Worm (Caenorhabditis elegans): ENCODE measurements around the gene rabn-5.
A peak's percentile ranks its signal among the peaks of the same experiment; 100 is the strongest.

Gene rabn-5

ce11 chrIII:5853240-5853639 is 11.1 kb upstream of the rabn-5 start, which contains the start of gene ddx-23:
TSS of gene ddx-23 (minus strand) at chrIII:5853269.
- TF ChIP-seq lin-11 (tag; optimal IDR thresholded peaks at IDR 0.05) = no peak
- TF ChIP-seq nhr-129 (tag; optimal IDR thresholded peaks at IDR 0.05) = no peak
- peak; percentile 81 for TF ChIP-seq ztf-4 (tag; optimal IDR thresholded peaks at IDR 0.05)
- peak; percentile 14 for TF ChIP-seq C34F6.9 (tag; optimal IDR thresholded peaks at IDR 0.05)
- no peak for TF ChIP-seq nhr-77 (tag; optimal IDR thresholded peaks at IDR 0.05)
- peak; percentile 63 for TF ChIP-seq gmeb-1 (tag; optimal IDR thresholded peaks at IDR 0.05)
- no peak for TF ChIP-seq nhr-21 (tag; optimal IDR thresholded peaks at IDR 0.05)
- TF ChIP-seq unc-55 (GFP tag; optimal IDR thresholded peaks at IDR 0.05) = peak; percentile 4
- TF ChIP-seq ama-1 (optimal IDR thresholded peaks at IDR 0.05) = peak; percentile 53
- no peak for TF ChIP-seq aly-2 (tag; optimal IDR thresholded peaks at IDR 0.05)
- TF ChIP-seq lsy-2 (tag; optimal IDR thresholded peaks at IDR 0.05) = peak in 1 of 2 experiments; percentile 57
- no peak for TF ChIP-seq egl-27 (tag; optimal IDR thresholded peaks at IDR 0.05)
- TF ChIP-seq ztf-11 (tag; optimal IDR thresholded peaks at IDR 0.05) = no peak
- TF ChIP-seq nhr-10 (tag; optimal IDR thresholded peaks at IDR 0.05) = no peak
- peak; percentile 49 for TF ChIP-seq sma-3 (GFP tag; optimal IDR thresholded peaks at IDR 0.05)
- TF ChIP-seq mdl-1 (tag; optimal IDR thresholded peaks at IDR 0.05) = no peak
- TF ChIP-seq mbf-1 (tag; optimal IDR thresholded peaks at IDR 0.05) = no peak
- TF ChIP-seq mab-5 (tag; optimal IDR thresholded peaks at IDR 0.05) = no peak
- TF ChIP-seq lin-13 (GFP tag; optimal IDR thresholded peaks at IDR 0.05) = peak; percentile 8

- TF ChIP-seq nhr-23 (tag; optimal IDR thresholded peaks at IDR 0.05) (no peak), sma-9 (GFP tag; optimal IDR thresholded peaks at IDR 0.05) (peak; percentile 76), sma-9 (tag; optimal IDR thresholded peaks at IDR 0.05) (no peak), mab-5 (tag; optimal IDR thresholded peaks at IDR 0.05) (peak; percentile 46), R02D3.7 (tag; optimal IDR thresholded peaks at IDR 0.05) (peak; percentile 70), lsy-2 (tag; optimal IDR thresholded peaks at IDR 0.05) (peak; percentile 61 to 92), unc-62 (GFP tag; optimal IDR thresholded peaks at IDR 0.05) (no peak), C34F6.9 (tag; optimal IDR thresholded peaks at IDR 0.05) (peak; percentile 92), gmeb-1 (tag; optimal IDR thresholded peaks at IDR 0.05) (peak; percentile 93), fos-1 (tag; optimal IDR thresholded peaks at IDR 0.05) (peak; percentile 56), nhr-6 (tag; optimal IDR thresholded peaks at IDR 0.05) (peak; percentile 5), lin-39 (tag; optimal IDR thresholded peaks at IDR 0.05) (no peak), egl-27 (tag; optimal IDR thresholded peaks at IDR 0.05) (peak; percentile 39), nhr-12 (tag; optimal IDR thresholded peaks at IDR 0.05) (no peak), aly-2 (tag; optimal IDR thresholded peaks at IDR 0.05) (no peak), lin-11 (tag; optimal IDR thresholded peaks at IDR 0.05) (peak; percentile 79), alr-1 (tag; optimal IDR thresholded peaks at IDR 0.05) (no peak), sma-3 (GFP tag; optimal IDR thresholded peaks at IDR 0.05) (peak; percentile 80), nhr-129 (tag; optimal IDR thresholded peaks at IDR 0.05) (peak; percentile 88), sem-4 (tag; optimal IDR thresholded peaks at IDR 0.05) (peak; percentile 2), ztf-4 (tag; optimal IDR thresholded peaks at IDR 0.05) (peak; percentile 19), nhr-25 (tag; optimal IDR thresholded peaks at IDR 0.05) (peak; percentile 84), crh-2 (tag; optimal IDR thresholded peaks at IDR 0.05) (peak; percentile 89), unc-55 (GFP tag; optimal IDR thresholded peaks at IDR 0.05) (peak; percentile 94), snpc-4 (tag; optimal IDR thresholded peaks at IDR 0.05) (peak; percentile 37), lin-13 (GFP tag; optimal IDR thresholded peaks at IDR 0.05) (peak; percentile 88), Y55F3AM.14 (GFP tag; optimal IDR thresholded peaks at IDR 0.05) (no peak), ceh-82 (tag; optimal IDR thresholded peaks at IDR 0.05) (peak; percentile 20), nhr-21 (tag; optimal IDR thresholded peaks at IDR 0.05) (peak; percentile 54), ama-1 (optimal IDR thresholded peaks at IDR 0.05) (peak; percentile 44), ZK546.5 (tag; optimal IDR thresholded peaks at IDR 0.05) (peak; percentile 1), F13H6.1 (tag; optimal IDR thresholded peaks at IDR 0.05) (peak; percentile 69)
These were observed 8.6 kb upstream of the rabn-5 start, which contains the start of the genes cct-6 and alh-9 for ce11 chrIII:5855637-5856179. TSS of gene cct-6 (minus strand) at chrIII:5855687. TSS of gene alh-9 (plus strand) at chrIII:5856018.

ce11 chrIII:5859008-5859407 is 5.3 kb upstream of the rabn-5 start, which contains the start of gene dpf-4:
TSS of gene dpf-4 (plus strand) at chrIII:5859308.
- TF ChIP-seq ztf-11 (tag; optimal IDR thresholded peaks at IDR 0.05) (no peak), alr-1 (tag; optimal IDR thresholded peaks at IDR 0.05) (no peak), R02D3.7 (tag; optimal IDR thresholded peaks at IDR 0.05) (no peak), nhr-12 (tag; optimal IDR thresholded peaks at IDR 0.05) (no peak), blmp-1 (tag; optimal IDR thresholded peaks at IDR 0.05; ENCODE audit: insufficient read depth) (no peak), nhr-11 (tag; optimal IDR thresholded peaks at IDR 0.05) (no peak)

Data from whole organism, L2 larva.